Worm (Caenorhabditis elegans) whole organism, early embryonic: ENCODE results near the gene bath-1.
"Not testable (repeated sequence)": the region's sequence is repeated elsewhere in the genome, so short reads cannot be mapped to it uniquely, and the experiment has no call there.

Source experiments
- F13C5.2 ChIP-seq: sonication (generic microtip); optimal IDR thresholded peaks from 2 replicates; lab custom pipeline; 2017; ENCODE audit warnings: mild to moderate bottlenecking, missing genetic modification characterization, inconsistent platforms, missing compliant biosample characterization
- aly-1 ChIP-seq: sonication (generic microtip); optimal IDR thresholded peaks from 2 replicates; lab custom pipeline; 2016; ENCODE audit warnings: missing genetic modification characterization, missing compliant biosample characterization
- ama-1 ChIP-seq: fragments of 150-350 bp; optimal IDR thresholded peaks from 2 replicates; lab custom pipeline; 2014
- ceh-13 ChIP-seq: fragments of 200-800 bp; sonication (Bioruptor generic); optimal IDR thresholded peaks from 2 replicates; lab custom pipeline; 2018; ENCODE audit warnings: mild to moderate bottlenecking, missing genetic modification characterization, missing compliant biosample characterization
- flt-1 ChIP-seq: fragments of 200-800 bp; sonication (Bioruptor generic); IDR thresholded peaks from 2 replicates; pipeline ENCODE4 v1.3.6; 2022; ENCODE audit warnings: missing genetic modification characterization, missing compliant biosample characterization
- hmbx-1 ChIP-seq: sonication (generic microtip); optimal IDR thresholded peaks from 2 replicates; lab custom pipeline; 2016; ENCODE audit warnings: mild to moderate bottlenecking, missing genetic modification characterization, missing compliant biosample characterization
- hmg-4 ChIP-seq: fragments of 200-800 bp; sonication (Bioruptor generic); optimal IDR thresholded peaks from 2 replicates; lab custom pipeline; 2018; ENCODE audit warnings: mild to moderate bottlenecking, missing genetic modification characterization, missing compliant biosample characterization
- pes-1 ChIP-seq: fragments of 200-800 bp; sonication (Bioruptor generic); IDR thresholded peaks from 2 replicates; pipeline ENCODE4 v1.3.6; 2022; ENCODE audit warnings: missing genetic modification reagents, missing genetic modification characterization, missing compliant biosample characterization
- scrt-1 ChIP-seq: fragments of 200-800 bp; sonication (Bioruptor generic); IDR thresholded peaks from 2 replicates; pipeline ENCODE4 v1.3.6; 2022; ENCODE audit warnings: missing genetic modification characterization, missing compliant biosample characterization
- sea-1 ChIP-seq: fragments of 200-800 bp; sonication (Bioruptor generic); conservative IDR thresholded peaks from 2 replicates; pipeline ENCODE4 v1.3.6; 2022; ENCODE audit warnings: missing genetic modification characterization, missing compliant biosample characterization
- tbx-37 ChIP-seq: fragments of 200-800 bp; sonication (Bioruptor generic); conservative IDR thresholded peaks from 2 replicates; pipeline ENCODE4 v1.3.6; 2022; ENCODE audit warnings: missing genetic modification reagents, missing genetic modification characterization, missing compliant biosample characterization

- not testable (repeated sequence) for TF ChIP-seq hmbx-1 (tag; lab: Kevin White, UChicago); sea-1 (GFP tag; lab: Robert Waterston, UW); aly-1 (tag; lab: Kevin White, UChicago); pes-1 (GFP tag; lab: Robert Waterston, UW); ama-1 (lab: Kevin White, UChicago); flt-1 (GFP tag; lab: Robert Waterston, UW); ceh-13; tbx-37; F13C5.2 (tag; lab: Kevin White, UChicago); scrt-1 (GFP tag; lab: Robert Waterston, UW); hmg-4 (GFP tag; lab: Kevin White, UChicago)
Measured at ce11 chrII:2032282-2032681, 3.7 kb upstream of the bath-1 start, which contains the start of gene btb-4.
